Fruit fly (Drosophila melanogaster): Measurements from ENCODE around the gene Ace.

Ace gene

DNA sequence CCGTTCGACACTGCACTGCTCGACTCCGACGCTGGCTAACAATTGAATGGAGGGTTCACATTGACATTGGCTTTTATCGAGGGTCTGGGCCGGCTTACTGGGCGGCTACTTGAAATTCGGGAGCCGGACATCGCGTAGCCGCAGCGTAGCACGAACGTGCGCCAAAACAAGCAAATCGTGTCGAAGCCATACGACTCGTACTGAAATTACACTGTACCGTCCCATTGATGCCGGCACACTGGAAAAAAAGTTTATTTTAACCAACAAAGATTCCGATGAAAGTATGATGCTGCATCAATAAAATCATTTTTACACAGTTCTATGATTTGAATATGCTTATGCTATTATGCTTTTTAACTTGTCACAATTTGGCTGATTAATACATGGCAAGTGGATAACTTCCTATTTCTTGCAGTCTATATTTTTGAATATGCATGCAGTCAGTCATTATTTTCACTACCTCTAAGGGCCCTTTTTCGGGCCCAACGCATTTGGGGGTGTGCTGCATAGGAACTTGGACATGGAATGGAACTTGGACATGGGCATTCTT lies 29.5 kb upstream of the Ace start, which contains the start of gene apn (continued):
- no peak for TF ChIP-seq Atf6 (GFP tag; IDR thresholded peaks at IDR 0.05)
- TF ChIP-seq E2f2 (GFP tag; IDR thresholded peaks at IDR 0.05) = 0 out of 2 replicates have a peak, but pooled peaks have one; percentile 19
- TF ChIP-seq org-1 (GFP tag; optimal IDR thresholded peaks at IDR 0.05) = no peak
- no peak for TF ChIP-seq CG4404 (GFP tag; IDR thresholded peaks at IDR 0.05)
- 0 out of 3 replicates have a peak, but pooled peaks have one; percentile 19 for TF ChIP-seq ken (GFP tag; IDR thresholded peaks at IDR 0.05)
- TF ChIP-seq CG18011 (GFP tag; optimal IDR thresholded peaks at IDR 0.05) = no peak
- TF ChIP-seq CG7745 (tag; optimal IDR thresholded peaks at IDR 0.05) = no peak
- no peak for TF ChIP-seq Mrtf (GFP tag; IDR thresholded peaks at IDR 0.05)
- TF ChIP-seq Dfd (GFP tag; optimal IDR thresholded peaks at IDR 0.05) = no peak
- TF ChIP-seq CTCF (GFP tag; optimal IDR thresholded peaks at IDR 0.05) = no peak
- TF ChIP-seq CG7357 (GFP tag; IDR thresholded peaks at IDR 0.05) = no peak
- no peak for TF ChIP-seq CG18619 (GFP tag; optimal IDR thresholded peaks at IDR 0.05)
- no peak for TF ChIP-seq CG16779 (GFP tag; IDR thresholded peaks at IDR 0.05)
- no peak for TF ChIP-seq Dip3 (GFP tag; optimal IDR thresholded peaks at IDR 0.05)
- no peak for TF ChIP-seq pb (GFP tag; optimal IDR thresholded peaks at IDR 0.05)
- no peak for TF ChIP-seq CG14014 (GFP tag; IDR thresholded peaks at IDR 0.05)
- TF ChIP-seq Neu2 (GFP tag; optimal IDR thresholded peaks at IDR 0.05; ENCODE audit: borderline replicate concordance) = no peak
- no peak for TF ChIP-seq pan (optimal IDR thresholded peaks at IDR 0.05)
- no peak for TF ChIP-seq pan (GFP tag; optimal IDR thresholded peaks at IDR 0.05 in 1 of 2, IDR thresholded peaks at IDR 0.05 in 1 of 2)
- TF ChIP-seq CG2129 (GFP tag; IDR thresholded peaks at IDR 0.05; ENCODE audit: partially characterized antibody) = no peak
- no peak for TF ChIP-seq eve (GFP tag; optimal IDR thresholded peaks at IDR 0.05)
- TF ChIP-seq CG11093 (GFP tag; IDR thresholded peaks at IDR 0.05) = no peak
- no peak for TF ChIP-seq CG1832 (GFP tag; optimal IDR thresholded peaks at IDR 0.05)
- TF ChIP-seq CG6654 (GFP tag; optimal IDR thresholded peaks at IDR 0.05) = no peak
- peak; percentile 1 for TF ChIP-seq fd96Cb (tag; optimal IDR thresholded peaks at IDR 0.05)
- TF ChIP-seq YL-1 (GFP tag; optimal IDR thresholded peaks at IDR 0.05) = no peak
- TF ChIP-seq CG12155 (GFP tag; optimal IDR thresholded peaks at IDR 0.05) = no peak
- TF ChIP-seq fu2 (GFP tag; optimal IDR thresholded peaks at IDR 0.05) = no peak
- TF ChIP-seq pita (GFP tag; optimal IDR thresholded peaks at IDR 0.05) = no peak
- no peak for TF ChIP-seq croc (GFP tag; conservative IDR thresholded peaks at IDR 0.05)
- no peak for TF ChIP-seq chinmo (GFP tag; IDR thresholded peaks at IDR 0.05; ENCODE audit: partially characterized antibody)
- 0 out of 2 replicates have a peak, but pooled peaks have one; percentile 3 for TF ChIP-seq slbo (GFP tag; IDR thresholded peaks at IDR 0.05)
- TF ChIP-seq CG7786 (GFP tag; optimal IDR thresholded peaks at IDR 0.05) = no peak
- TF ChIP-seq CG9215 (GFP tag; IDR thresholded peaks at IDR 0.05) = no peak
- TF ChIP-seq CG4424 (GFP tag; optimal IDR thresholded peaks at IDR 0.05) = no peak
- TF ChIP-seq HLH54F (GFP tag; optimal IDR thresholded peaks at IDR 0.05) = no peak
- no peak for TF ChIP-seq bowl (GFP tag; IDR thresholded peaks at IDR 0.05)
- no peak for TF ChIP-seq CG4707 (GFP tag; optimal IDR thresholded peaks at IDR 0.05)
- no peak for TF ChIP-seq dan (GFP tag; IDR thresholded peaks at IDR 0.05)
- TF ChIP-seq kay (GFP tag; optimal IDR thresholded peaks at IDR 0.05) = no peak
- no peak for TF ChIP-seq Lim3 (GFP tag; IDR thresholded peaks at IDR 0.05)
- no peak for TF ChIP-seq CG8281 (tag; optimal IDR thresholded peaks at IDR 0.05)
- no peak for TF ChIP-seq Jarid2 (GFP tag; optimal IDR thresholded peaks at IDR 0.05)
- TF ChIP-seq pfk (GFP tag; optimal IDR thresholded peaks at IDR 0.05) = no peak
- TF ChIP-seq Aef1 (GFP tag; IDR thresholded peaks at IDR 0.05) = no peak
- peak; percentile 83 for TF ChIP-seq sens (GFP tag)
- no peak for TF ChIP-seq Mes4 (GFP tag; optimal IDR thresholded peaks at IDR 0.05)
- TF ChIP-seq CG2120 (GFP tag; optimal IDR thresholded peaks at IDR 0.05) = no peak
- no peak for TF ChIP-seq CG4617 (GFP tag; optimal IDR thresholded peaks at IDR 0.05; ENCODE audit: borderline replicate concordance)
- no peak for TF ChIP-seq onecut (GFP tag; IDR thresholded peaks at IDR 0.05)
- no peak for TF ChIP-seq pnt (GFP tag; optimal IDR thresholded peaks at IDR 0.05)
- TF ChIP-seq CG11695 (GFP tag; IDR thresholded peaks at IDR 0.05) = no peak
- TF ChIP-seq CG18764 (GFP tag; optimal IDR thresholded peaks at IDR 0.05) = no peak
